Worm (Caenorhabditis elegans): ENCODE measurements around the gene ceeh-1.

ceeh-1 gene

DNA sequence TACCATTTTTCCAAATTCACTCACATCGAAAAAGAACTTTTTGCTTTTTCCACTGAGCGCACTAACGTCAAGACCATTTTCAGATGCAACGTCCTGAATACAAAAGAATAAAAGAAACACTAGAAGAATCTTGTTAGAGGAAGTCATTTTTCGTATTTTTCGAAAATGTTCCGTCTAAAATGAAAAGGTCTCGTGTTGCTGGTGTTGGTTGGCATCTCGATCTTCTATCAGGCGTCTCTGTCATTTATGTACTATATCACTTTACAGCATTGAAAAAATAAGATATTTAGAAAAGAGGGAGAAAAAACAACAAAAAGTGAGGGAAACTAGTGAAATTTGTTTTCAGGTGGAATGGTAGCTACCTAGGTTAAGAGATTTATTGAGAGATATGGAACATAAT is 9.1 kb upstream of the ceeh-1 start, which contains the start of gene K02F3.9:
Gene K02F3.9, minus strand, starts transcription at position 190 of the 400 bp plus-strand sequence.
- TF ChIP-seq nhr-21 (tag; optimal IDR thresholded peaks at IDR 0.05) (no peak), F13H6.1 (tag; optimal IDR thresholded peaks at IDR 0.05) (no peak), R02D3.7 (tag; optimal IDR thresholded peaks at IDR 0.05) (no peak), alr-1 (tag; optimal IDR thresholded peaks at IDR 0.05) (no peak), skn-1 (tag; optimal IDR thresholded peaks at IDR 0.05) (no peak), C34F6.9 (tag; optimal IDR thresholded peaks at IDR 0.05) (no peak), lin-11 (tag; optimal IDR thresholded peaks at IDR 0.05) (no peak), peb-1 (tag; optimal IDR thresholded peaks at IDR 0.05) (no peak), nhr-237 (tag; optimal IDR thresholded peaks at IDR 0.05) (no peak), nhr-129 (tag; optimal IDR thresholded peaks at IDR 0.05) (no peak), sma-3 (GFP tag; optimal IDR thresholded peaks at IDR 0.05) (no peak), Y55F3AM.14 (GFP tag; optimal IDR thresholded peaks at IDR 0.05) (no peak), crh-2 (tag; optimal IDR thresholded peaks at IDR 0.05) (no peak), unc-55 (GFP tag; optimal IDR thresholded peaks at IDR 0.05) (no peak)

DNA sequence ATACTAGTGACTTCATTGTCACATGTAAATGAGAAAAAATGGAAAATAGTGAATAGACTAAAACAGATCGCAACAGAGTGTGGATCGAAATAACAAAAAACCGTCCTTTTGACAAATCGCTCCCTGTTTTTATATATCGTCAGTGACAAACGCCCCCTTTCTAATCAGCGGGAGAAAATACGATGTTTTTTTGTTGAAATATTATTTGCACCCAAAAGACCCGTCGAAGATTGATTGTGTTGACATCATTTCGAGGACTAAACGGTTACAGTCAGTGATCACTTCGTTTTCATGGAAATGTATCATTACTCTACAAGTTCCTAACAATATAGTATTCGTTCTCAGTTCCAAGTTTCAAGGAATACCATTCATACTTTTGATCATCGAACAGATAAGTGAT is 7.4 kb upstream of the ceeh-1 start, which contains the start of gene dos-3:
Gene dos-3, minus strand, starts transcription at position 101 of the 400 bp plus-strand sequence.
- no peak for TF ChIP-seq sem-4 (tag; optimal IDR thresholded peaks at IDR 0.05)
- TF ChIP-seq ceh-16 (tag; optimal IDR thresholded peaks at IDR 0.05): no peak
- no peak for TF ChIP-seq Y55F3AM.14 (GFP tag; optimal IDR thresholded peaks at IDR 0.05)
- TF ChIP-seq F13H6.1 (tag; optimal IDR thresholded peaks at IDR 0.05): no peak
- TF ChIP-seq ztf-11 (tag; optimal IDR thresholded peaks at IDR 0.05): no peak
- no peak for TF ChIP-seq mdl-1 (tag; optimal IDR thresholded peaks at IDR 0.05)

DNA sequence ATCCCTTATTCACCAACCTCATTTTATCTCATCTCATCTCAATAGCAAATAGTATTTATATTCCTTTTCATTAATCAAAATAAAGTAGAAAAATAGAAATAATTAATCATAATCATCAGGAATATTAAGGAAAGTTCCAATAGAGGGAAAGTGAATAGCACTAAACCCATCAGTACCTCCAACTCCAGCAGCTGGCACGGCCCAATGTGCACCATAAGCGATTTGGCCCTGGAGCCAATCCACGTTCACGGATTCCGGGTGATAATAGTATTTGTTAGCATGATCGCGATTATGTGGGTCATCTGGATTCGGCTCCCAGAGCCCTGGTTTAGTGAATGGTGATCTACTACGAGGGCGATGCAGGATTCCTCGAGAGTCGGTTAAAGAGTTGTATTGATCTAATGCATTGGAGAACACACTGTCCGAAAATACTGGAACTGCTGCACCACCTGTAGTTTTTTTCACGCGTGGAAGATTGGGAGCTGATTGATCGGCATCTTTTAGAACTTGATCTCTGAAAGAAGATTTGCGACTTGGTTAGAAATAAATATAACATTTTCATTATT is 3.7 kb upstream of the ceeh-1 start:
- TF ChIP-seq nhr-237 (tag; optimal IDR thresholded peaks at IDR 0.05) (no peak), elt-3 (tag; optimal IDR thresholded peaks at IDR 0.05) (no peak), dmd-4 (tag; optimal IDR thresholded peaks at IDR 0.05) (no peak), nhr-23 (tag; optimal IDR thresholded peaks at IDR 0.05) (no peak), unc-55 (GFP tag; optimal IDR thresholded peaks at IDR 0.05) (peak; percentile 43), ztf-11 (tag; optimal IDR thresholded peaks at IDR 0.05) (no peak), ceh-16 (tag; optimal IDR thresholded peaks at IDR 0.05) (no peak), C34F6.9 (tag; optimal IDR thresholded peaks at IDR 0.05) (no peak), mab-5 (tag; optimal IDR thresholded peaks at IDR 0.05) (peak; percentile 59), nhr-129 (tag; optimal IDR thresholded peaks at IDR 0.05) (peak; percentile 61), sma-9 (GFP tag; optimal IDR thresholded peaks at IDR 0.05) (peak; percentile 61), sma-9 (tag; optimal IDR thresholded peaks at IDR 0.05) (no peak), ama-1 (optimal IDR thresholded peaks at IDR 0.05) (peak; percentile 94), egl-27 (tag; optimal IDR thresholded peaks at IDR 0.05) (peak; percentile 49), R02D3.7 (tag; optimal IDR thresholded peaks at IDR 0.05) (no peak), lin-11 (tag; optimal IDR thresholded peaks at IDR 0.05) (no peak), snpc-4 (tag; optimal IDR thresholded peaks at IDR 0.05) (no peak), mdl-1 (tag; optimal IDR thresholded peaks at IDR 0.05) (peak; percentile 33 to 57), unc-62 (GFP tag; optimal IDR thresholded peaks at IDR 0.05) (no peak), ZK546.5 (tag; optimal IDR thresholded peaks at IDR 0.05) (no peak), F13H6.1 (tag; optimal IDR thresholded peaks at IDR 0.05) (peak; percentile 54), mbf-1 (tag; optimal IDR thresholded peaks at IDR 0.05) (peak; percentile 32), unc-39 (tag; optimal IDR thresholded peaks at IDR 0.05) (peak; percentile 74), nhr-10 (tag; optimal IDR thresholded peaks at IDR 0.05) (no peak), peb-1 (tag; optimal IDR thresholded peaks at IDR 0.05) (no peak), nhr-11 (tag; optimal IDR thresholded peaks at IDR 0.05) (no peak), nhr-25 (tag; optimal IDR thresholded peaks at IDR 0.05) (peak; percentile 76), alr-1 (tag; optimal IDR thresholded peaks at IDR 0.05) (no peak), nhr-6 (tag; optimal IDR thresholded peaks at IDR 0.05) (peak; percentile 66), sem-4 (tag; optimal IDR thresholded peaks at IDR 0.05) (no peak), sma-3 (GFP tag; optimal IDR thresholded peaks at IDR 0.05) (peak; percentile 78), zag-1 (tag; optimal IDR thresholded peaks at IDR 0.05) (peak; percentile 3), lin-13 (GFP tag; optimal IDR thresholded peaks at IDR 0.05) (peak; percentile 63), ztf-4 (tag; optimal IDR thresholded peaks at IDR 0.05) (peak; percentile 87), crh-2 (tag; optimal IDR thresholded peaks at IDR 0.05) (peak; percentile 55), elt-1 (tag; optimal IDR thresholded peaks at IDR 0.05) (no peak), nhr-77 (tag; optimal IDR thresholded peaks at IDR 0.05) (no peak), gmeb-1 (tag; optimal IDR thresholded peaks at IDR 0.05) (peak; percentile 33), nhr-12 (tag; optimal IDR thresholded peaks at IDR 0.05) (no peak), ztf-1 (GFP tag; conservative IDR thresholded peaks at IDR 0.05) (no peak), aly-2 (tag; optimal IDR thresholded peaks at IDR 0.05) (no peak), lsy-2 (tag; optimal IDR thresholded peaks at IDR 0.05) (peak; percentile 55 to 60), fos-1 (tag; optimal IDR thresholded peaks at IDR 0.05) (peak; percentile 28), Y55F3AM.14 (GFP tag; optimal IDR thresholded peaks at IDR 0.05) (peak; percentile 97), skn-1 (tag; optimal IDR thresholded peaks at IDR 0.05) (peak; percentile 38), blmp-1 (tag; optimal IDR thresholded peaks at IDR 0.05; ENCODE audit: insufficient read depth) (peak; percentile 10), ceh-82 (tag; optimal IDR thresholded peaks at IDR 0.05) (peak; percentile 20)

Data from whole organism, L2 larva.